Fruit fly (Drosophila melanogaster): ENCODE results near the gene CG10469.

CG10469 gene

DNA sequence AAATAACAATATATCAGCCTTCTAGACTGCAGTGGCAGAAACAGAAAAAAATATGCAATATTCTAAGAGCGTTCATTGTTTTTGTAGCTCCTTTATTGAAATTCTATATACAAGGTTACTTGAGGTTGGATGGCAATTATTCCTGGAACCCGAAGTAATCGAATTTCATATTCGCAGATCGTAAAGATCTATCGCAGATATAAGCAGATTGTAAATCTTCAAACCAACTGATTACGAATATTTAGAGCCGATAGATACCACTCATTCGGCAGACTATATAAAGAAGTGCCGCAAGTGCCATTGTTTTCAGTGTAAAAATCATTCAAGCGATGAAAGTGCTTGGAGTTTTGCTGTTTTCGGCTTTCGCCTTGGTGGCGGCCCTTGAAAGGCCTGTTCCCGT, 41.1 kb downstream of the CG10469 start, which contains the start of gene Jon65Aii:
Gene Jon65Aii, plus strand, starts transcription at position 301 of the 400 bp plus-strand sequence.
- TF ChIP-seq HLHmδ (GFP tag; optimal IDR thresholded peaks at IDR 0.05) (no peak), Opbp (GFP tag; IDR thresholded peaks at IDR 0.05; ENCODE audit: partially characterized antibody) (no peak), CG7556 (GFP tag; optimal IDR thresholded peaks at IDR 0.05) (no peak), usp (GFP tag; optimal IDR thresholded peaks at IDR 0.05) (no peak), CG4854 (GFP tag; optimal IDR thresholded peaks at IDR 0.05) (no peak), vvl (GFP tag; IDR thresholded peaks at IDR 0.05) (no peak), Antp (GFP tag; optimal IDR thresholded peaks at IDR 0.05) (no peak), slou (GFP tag; optimal IDR thresholded peaks at IDR 0.05) (no peak), ci (GFP tag; IDR thresholded peaks at IDR 0.05) (no peak), CG6683 (GFP tag; optimal IDR thresholded peaks at IDR 0.05) (no peak), CG11398 (GFP tag; optimal IDR thresholded peaks at IDR 0.05) (no peak), CG3065 (GFP tag; optimal IDR thresholded peaks at IDR 0.05) (no peak), tx (GFP tag; optimal IDR thresholded peaks at IDR 0.05) (no peak), ind (GFP tag; optimal IDR thresholded peaks at IDR 0.05) (no peak), CG2199 (GFP tag; IDR thresholded peaks at IDR 0.05) (no peak), CG8089 (GFP tag; optimal IDR thresholded peaks at IDR 0.05) (no peak), Meics (GFP tag; optimal IDR thresholded peaks at IDR 0.05) (no peak), CG12659 (GFP tag; optimal IDR thresholded peaks at IDR 0.05) (no peak), knrl (GFP tag; IDR thresholded peaks at IDR 0.05; ENCODE audit: partially characterized antibody) (no peak)

DNA sequence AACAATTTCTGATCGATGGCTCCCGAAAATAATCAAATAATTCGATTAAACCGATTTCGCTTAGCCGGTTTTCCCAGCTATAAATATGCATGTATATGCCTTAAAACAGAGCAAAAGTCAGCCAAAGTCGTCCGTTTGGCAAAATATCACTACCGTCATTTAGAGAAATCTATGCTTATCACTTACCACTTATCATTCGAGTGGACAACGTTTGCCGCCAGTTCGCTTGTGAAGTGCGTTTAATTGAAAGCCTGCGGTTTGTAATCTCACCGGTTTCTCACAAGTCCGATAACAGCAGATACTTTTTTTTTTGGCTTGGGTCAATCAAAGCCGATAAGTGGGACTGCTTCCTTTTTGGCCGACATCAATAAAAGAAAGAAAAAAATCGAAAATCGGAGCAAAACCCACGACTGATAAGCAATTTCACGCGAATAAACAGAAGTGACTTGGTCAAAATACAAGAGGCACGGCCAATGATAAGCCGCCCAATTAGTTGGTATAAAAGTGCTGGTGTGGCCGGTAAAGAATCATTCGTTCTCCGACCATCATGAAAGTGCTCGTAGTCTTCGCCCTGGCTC, 42.8 kb downstream of the CG10469 start, which contains the start of gene Jon65Aiii:
Gene Jon65Aiii, plus strand, starts transcription at position 528 of the 578 bp plus-strand sequence.
- TF ChIP-seq GATAe (GFP tag; conservative IDR thresholded peaks at IDR 0.05) (peak; percentile 37; the same call in 1 of the 2 replicates), gro (GFP tag; optimal IDR thresholded peaks at IDR 0.05) (peak; percentile 76), run (tag; optimal IDR thresholded peaks at IDR 0.05) (peak; percentile 82), HmgZ (tag; optimal IDR thresholded peaks at IDR 0.05) (peak; percentile 6), CG18599 (GFP tag; optimal IDR thresholded peaks at IDR 0.05) (peak; percentile 45), grn (GFP tag; optimal IDR thresholded peaks at IDR 0.05) (peak; percentile 83), sd (tag; optimal IDR thresholded peaks at IDR 0.05) (peak; percentile 18), sug (tag; optimal IDR thresholded peaks at IDR 0.05) (peak; percentile 70), CG12236 (GFP tag; optimal IDR thresholded peaks at IDR 0.05) (no peak), lab (GFP tag; optimal IDR thresholded peaks at IDR 0.05) (peak; percentile 1), Blimp-1 (GFP tag; optimal IDR thresholded peaks at IDR 0.05) (no peak), mam (GFP tag; optimal IDR thresholded peaks at IDR 0.05) (no peak), CG17385 (GFP tag; optimal IDR thresholded peaks at IDR 0.05) (no peak), mirr (GFP tag; optimal IDR thresholded peaks at IDR 0.05) (peak; percentile 88), CG34376 (GFP tag; optimal IDR thresholded peaks at IDR 0.05) (peak; percentile 71), cwo (GFP tag; optimal IDR thresholded peaks at IDR 0.05) (peak; percentile 15), Hey (tag; optimal IDR thresholded peaks at IDR 0.05) (peak; percentile 99), exex (tag; optimal IDR thresholded peaks at IDR 0.05) (peak; percentile 99)
